Fruit fly (Drosophila melanogaster): Measurements from ENCODE around the gene Rga.
A peak's percentile ranks its signal among the peaks of the same experiment; 100 is the strongest.

Rga gene

dm6 chr3R:5620387-5620956 lies 7.6 kb upstream of the Rga start (continued):
- TF ChIP-seq CG13624 (GFP tag; optimal IDR thresholded peaks at IDR 0.05), result peak; percentile 55
- peak; percentile 40 for TF ChIP-seq shn (GFP tag; optimal IDR thresholded peaks at IDR 0.05)
- peak; percentile 59 for TF ChIP-seq Hmr (GFP tag; optimal IDR thresholded peaks at IDR 0.05)
- TF ChIP-seq pnt (GFP tag; optimal IDR thresholded peaks at IDR 0.05), result peak; percentile 38
- TF ChIP-seq tll (GFP tag; optimal IDR thresholded peaks at IDR 0.05), result no peak
- no peak for TF ChIP-seq ro (GFP tag; IDR thresholded peaks at IDR 0.05)
- TF ChIP-seq CG4854 (GFP tag; optimal IDR thresholded peaks at IDR 0.05), result no peak
- TF ChIP-seq CG5953 (GFP tag; IDR thresholded peaks at IDR 0.05), result peak; percentile 59; the same call in 1 of the 2 replicates
- peak; percentile 41 for TF ChIP-seq Mad (GFP tag; optimal IDR thresholded peaks at IDR 0.05)
- no peak for TF ChIP-seq bbx (GFP tag; IDR thresholded peaks at IDR 0.05; ENCODE audit: partially characterized antibody)
- 0 out of 3 replicates have a peak, but pooled peaks have one; percentile 16 for TF ChIP-seq Dbx (GFP tag; IDR thresholded peaks at IDR 0.05)
- no peak for TF ChIP-seq nau (GFP tag; optimal IDR thresholded peaks at IDR 0.05)
- TF ChIP-seq Lpt (GFP tag; optimal IDR thresholded peaks at IDR 0.05), result no peak
- peak; percentile 50 for TF ChIP-seq CG14441 (GFP tag; IDR thresholded peaks at IDR 0.05)
- peak; percentile 55; the same call in 1 of the 2 replicates for TF ChIP-seq CG7372 (GFP tag; IDR thresholded peaks at IDR 0.05)
- no peak; the same call in 1 of the 2 replicates for TF ChIP-seq Taf1 (GFP tag; IDR thresholded peaks at IDR 0.05)
- 0 out of 2 replicates have a peak, but pooled peaks have one; percentile 46 for TF ChIP-seq Ada2b (GFP tag; IDR thresholded peaks at IDR 0.05)
- no peak for TF ChIP-seq B-H2 (GFP tag; optimal IDR thresholded peaks at IDR 0.05)
- TF ChIP-seq CG33557 (GFP tag; optimal IDR thresholded peaks at IDR 0.05), result no peak
- no peak for TF ChIP-seq sna (GFP tag; IDR thresholded peaks at IDR 0.05; ENCODE audit: partially characterized antibody)
- TF ChIP-seq CG9876 (GFP tag; optimal IDR thresholded peaks at IDR 0.05), result peak; percentile 44
- peak; percentile 38 for TF ChIP-seq CG6654 (GFP tag; optimal IDR thresholded peaks at IDR 0.05)
- no peak for TF ChIP-seq CG16779 (GFP tag; IDR thresholded peaks at IDR 0.05)
- no peak for TF ChIP-seq Spps (tag; optimal IDR thresholded peaks at IDR 0.05)
- no peak for TF ChIP-seq CG1832 (GFP tag; optimal IDR thresholded peaks at IDR 0.05)
- TF ChIP-seq Bdp1 (GFP tag; optimal IDR thresholded peaks at IDR 0.05), result no peak
- TF ChIP-seq cwo (GFP tag; optimal IDR thresholded peaks at IDR 0.05), result peak; percentile 28
- TF ChIP-seq Lim3 (GFP tag; IDR thresholded peaks at IDR 0.05), result no peak
- peak; percentile 71 for TF ChIP-seq CG1603 (tag; optimal IDR thresholded peaks at IDR 0.05)
- TF ChIP-seq crp (GFP tag; optimal IDR thresholded peaks at IDR 0.05), result peak in 1 of 2 experiments; percentile 20
- peak; percentile 44 for TF ChIP-seq Fer1 (GFP tag; optimal IDR thresholded peaks at IDR 0.05)
- TF ChIP-seq Deaf1 (tag; optimal IDR thresholded peaks at IDR 0.05), result peak; percentile 25
- peak; percentile 94 for TF ChIP-seq Med (GFP tag)
- TF ChIP-seq CG17361 (GFP tag; IDR thresholded peaks at IDR 0.05), result peak; percentile 88
- TF ChIP-seq Sox100B (GFP tag; optimal IDR thresholded peaks at IDR 0.05), result peak; percentile 72
- TF ChIP-seq wek (GFP tag; optimal IDR thresholded peaks at IDR 0.05), result peak; percentile 29
- TF ChIP-seq ind (GFP tag; optimal IDR thresholded peaks at IDR 0.05), result peak; percentile 68
- peak; percentile 2 for TF ChIP-seq CG13123 (GFP tag; optimal IDR thresholded peaks at IDR 0.05)
- peak; percentile 60 for TF ChIP-seq CG13424 (tag; optimal IDR thresholded peaks at IDR 0.05)
- TF ChIP-seq NC2α (GFP tag; optimal IDR thresholded peaks at IDR 0.05), result no peak
- TF ChIP-seq Nf-YC (tag; optimal IDR thresholded peaks at IDR 0.05), result peak; percentile 31
- TF ChIP-seq HLH3B (GFP tag; IDR thresholded peaks at IDR 0.05), result peak; percentile 77
- peak; percentile 38 for TF ChIP-seq gcm (GFP tag; optimal IDR thresholded peaks at IDR 0.05)
- peak; percentile 44; the same call in 1 of the 3 replicates for TF ChIP-seq so (GFP tag; IDR thresholded peaks at IDR 0.05)
- no peak for TF ChIP-seq Dp (GFP tag; optimal IDR thresholded peaks at IDR 0.05)
- TF ChIP-seq cad (GFP tag; optimal IDR thresholded peaks at IDR 0.05), result no peak
- peak; percentile 37 for TF ChIP-seq CG30431 (GFP tag; optimal IDR thresholded peaks at IDR 0.05)
- TF ChIP-seq sens-2 (GFP tag; IDR thresholded peaks at IDR 0.05), result peak; percentile 65
- TF ChIP-seq CG7271 (tag; optimal IDR thresholded peaks at IDR 0.05), result no peak
- no peak for TF ChIP-seq CG8478 (optimal IDR thresholded peaks at IDR 0.05)

All from whole organism, embryonic.